Fruit fly (Drosophila melanogaster): Measurements from ENCODE around the gene CG45491.
"Not testable (repeated sequence)": the region's sequence is repeated elsewhere in the genome, so short reads cannot be mapped to it uniquely, and the experiment has no call there.

CG45491 gene

dm6 chrX:19938894-19939293 lies at the start of gene CG45491:
CG45491 (minus strand) TSS chrX:19938994.
- not testable (repeated sequence) for TF ChIP-seq prd (optimal IDR thresholded peaks at IDR 0.05); prd (GFP tag; IDR thresholded peaks at IDR 0.05); Max (GFP tag; optimal IDR thresholded peaks at IDR 0.05); slp2 (GFP tag; optimal IDR thresholded peaks at IDR 0.05)

dm6 chrX:19964215-19964614 lies 25.4 kb upstream of the CG45491 start:
- TF ChIP-seq Ravus (GFP tag; IDR thresholded peaks at IDR 0.05) (no peak), nmo (GFP tag; optimal IDR thresholded peaks at IDR 0.05) (peak; percentile 42), CG2129 (GFP tag; IDR thresholded peaks at IDR 0.05; ENCODE audit: partially characterized antibody) (no peak), Camta (GFP tag; optimal IDR thresholded peaks at IDR 0.05) (peak; percentile 19), pros (GFP tag; optimal IDR thresholded peaks at IDR 0.05) (no peak), Six4 (GFP tag; optimal IDR thresholded peaks at IDR 0.05) (no peak), hth (optimal IDR thresholded peaks at IDR 0.05) (no peak), Xbp1 (GFP tag; optimal IDR thresholded peaks at IDR 0.05) (peak; percentile 32), ind (GFP tag; optimal IDR thresholded peaks at IDR 0.05) (peak; percentile 1), CG3847 (GFP tag; IDR thresholded peaks at IDR 0.05) (peak; percentile 33; the same call in 1 of the 2 replicates), CG9817 (tag; optimal IDR thresholded peaks at IDR 0.05) (peak; percentile 58), Atf6 (GFP tag; IDR thresholded peaks at IDR 0.05) (0 out of 2 replicates have a peak, but pooled peaks have one; percentile 21), pnt (GFP tag; optimal IDR thresholded peaks at IDR 0.05) (peak; percentile 27), Side (GFP tag; optimal IDR thresholded peaks at IDR 0.05) (peak; percentile 2), Drgx (GFP tag; IDR thresholded peaks at IDR 0.05) (no peak), CG2889 (GFP tag; IDR thresholded peaks at IDR 0.05) (0 out of 3 replicates have a peak, but pooled peaks have one; percentile 18), CG4854 (GFP tag; optimal IDR thresholded peaks at IDR 0.05) (no peak), E2f1 (GFP tag; IDR thresholded peaks at IDR 0.05) (peak; percentile 50), CG17361 (GFP tag; IDR thresholded peaks at IDR 0.05) (no peak), ash1 (GFP tag; optimal IDR thresholded peaks at IDR 0.05) (no peak), CG4282 (GFP tag; optimal IDR thresholded peaks at IDR 0.05) (no peak), Tbp (GFP tag; optimal IDR thresholded peaks at IDR 0.05) (no peak), CTCF (GFP tag; optimal IDR thresholded peaks at IDR 0.05) (no peak), CG30403 (GFP tag; optimal IDR thresholded peaks at IDR 0.05) (peak; percentile 41), Fer3 (tag; optimal IDR thresholded peaks at IDR 0.05) (peak; percentile 15), inv (GFP tag; IDR thresholded peaks at IDR 0.05; ENCODE audit: partially characterized antibody) (no peak), PHDP (tag; optimal IDR thresholded peaks at IDR 0.05) (no peak), NfI (GFP tag; optimal IDR thresholded peaks at IDR 0.05) (peak; percentile 36), sd (tag; optimal IDR thresholded peaks at IDR 0.05) (no peak), CG1602 (GFP tag; optimal IDR thresholded peaks at IDR 0.05) (peak; percentile 33), Ets97D (GFP tag; optimal IDR thresholded peaks at IDR 0.05) (no peak), Bdp1 (GFP tag; optimal IDR thresholded peaks at IDR 0.05) (no peak), CG7839 (tag; optimal IDR thresholded peaks at IDR 0.05) (peak; percentile 68), CrebB (tag; optimal IDR thresholded peaks at IDR 0.05) (no peak), phol (tag; optimal IDR thresholded peaks at IDR 0.05) (no peak), Trl (optimal IDR thresholded peaks at IDR 0.05) (no peak), Trl (GFP tag; optimal IDR thresholded peaks at IDR 0.05) (peak; percentile 10), dysf (GFP tag; IDR thresholded peaks at IDR 0.05) (peak; percentile 65; the same call in 2 of the 3 replicates), CG5180 (GFP tag; optimal IDR thresholded peaks at IDR 0.05) (no peak), Opbp (GFP tag; IDR thresholded peaks at IDR 0.05; ENCODE audit: partially characterized antibody) (no peak), Lim3 (GFP tag; IDR thresholded peaks at IDR 0.05) (no peak), CG8478 (optimal IDR thresholded peaks at IDR 0.05) (no peak), HLH54F (GFP tag; optimal IDR thresholded peaks at IDR 0.05) (peak; percentile 23), grau (tag; optimal IDR thresholded peaks at IDR 0.05) (peak; percentile 62), Elba2 (GFP tag; optimal IDR thresholded peaks at IDR 0.05) (no peak), Bteb2 (GFP tag; optimal IDR thresholded peaks at IDR 0.05) (no peak), CG8388 (GFP tag; optimal IDR thresholded peaks at IDR 0.05) (peak; percentile 16), sob (GFP tag; IDR thresholded peaks at IDR 0.05) (peak; percentile 33; the same call in 1 of the 2 replicates)
